Fruit fly (Drosophila melanogaster) whole organism, adult: Measurements from ENCODE around the gene Bub1.

Source experiments
- CG11617 ChIP-seq: fragments of 200-800 bp; sonication (Bioruptor generic); optimal IDR thresholded peaks from 2 replicates; lab custom pipeline; 2017; ENCODE audit warnings: mild to moderate bottlenecking, missing biosample characterization, missing genetic modification reagents, missing genetic modification characterization
- CG12768 ChIP-seq: fragments of 200-800 bp; sonication (Bioruptor generic); optimal IDR thresholded peaks from 2 replicates; lab custom pipeline; 2017; ENCODE audit warnings: missing biosample characterization, missing genetic modification characterization, mild to moderate bottlenecking, moderate library complexity, missing genetic modification reagents
- CG14711 ChIP-seq: fragments of 200-800 bp; sonication (Bioruptor generic); optimal IDR thresholded peaks from 2 replicates; lab custom pipeline; 2018; ENCODE audit warnings: missing biosample characterization, mild to moderate bottlenecking, missing genetic modification characterization, moderate library complexity
- CG1620 ChIP-seq: fragments of 200-800 bp; sonication (Bioruptor generic); optimal IDR thresholded peaks from 2 replicates; lab custom pipeline; 2016; ENCODE audit warnings: missing biosample characterization, missing genetic modification characterization
- CG33017 ChIP-seq: fragments of 200-800 bp; sonication (Bioruptor generic); optimal IDR thresholded peaks from 2 replicates; lab custom pipeline; 2018; ENCODE audit warnings: missing biosample characterization, mild to moderate bottlenecking, missing genetic modification characterization, moderate library complexity
- CG5204 ChIP-seq: fragments of 200-800 bp; sonication (Bioruptor generic); optimal IDR thresholded peaks from 2 replicates; lab custom pipeline; 2016; ENCODE audit warnings: missing biosample characterization, missing genetic modification characterization
- CG7045 ChIP-seq: fragments of 200-800 bp; sonication (Bioruptor generic); optimal IDR thresholded peaks from 2 replicates; lab custom pipeline; 2017; ENCODE audit warnings: missing biosample characterization, mild to moderate bottlenecking, missing genetic modification characterization
- CG7101 ChIP-seq: fragments of 200-800 bp; sonication (Bioruptor generic); optimal IDR thresholded peaks from 2 replicates; lab custom pipeline; 2018; ENCODE audit warnings: missing biosample characterization, mild to moderate bottlenecking, missing genetic modification characterization, moderate library complexity
- Clk ChIP-seq: fragments of 200-800 bp; sonication (Bioruptor generic); optimal IDR thresholded peaks from 2 replicates; lab custom pipeline; 2017; ENCODE audit warnings: missing biosample characterization, missing genetic modification characterization
- Crg-1 ChIP-seq: fragments of 200-800 bp; sonication (Bioruptor generic); optimal IDR thresholded peaks from 2 replicates; lab custom pipeline; 2016; ENCODE audit warnings: missing biosample characterization, missing genetic modification characterization
- Hr96 ChIP-seq: fragments of 200-800 bp; sonication (Bioruptor generic); optimal IDR thresholded peaks from 2 replicates; lab custom pipeline; 2016; ENCODE audit warnings: missing biosample characterization, missing genetic modification characterization
- Mnt ChIP-seq: fragments of 200-800 bp; sonication (Bioruptor generic); optimal IDR thresholded peaks from 2 replicates; lab custom pipeline; 2016; ENCODE audit warnings: missing biosample characterization, mild to moderate bottlenecking, missing genetic modification characterization
- bab1 ChIP-seq: fragments of 200-800 bp; sonication (Bioruptor generic); optimal IDR thresholded peaks from 3 replicates; lab custom pipeline; 2019; ENCODE audit warnings: missing biosample characterization, mild to moderate bottlenecking, missing genetic modification characterization, moderate library complexity
- cic ChIP-seq: fragments of 200-800 bp; sonication (Bioruptor generic); optimal IDR thresholded peaks from 2 replicates; lab custom pipeline; 2017; ENCODE audit warnings: missing biosample characterization, mild to moderate bottlenecking, missing genetic modification characterization, moderate library complexity
- cnc ChIP-seq, 2 experiments: fragments of >200 bp; optimal IDR thresholded peaks; 2 replicates each; lab custom pipeline; 2017
- kay ChIP-seq: fragments of 200-800 bp; sonication (Bioruptor generic); peaks from one replicate; lab custom pipeline; 2016; ENCODE audit warnings: missing biosample characterization, missing genetic modification characterization, borderline replicate concordance
- ovo ChIP-seq: fragments of 200-800 bp; sonication (Bioruptor generic); optimal IDR thresholded peaks from 2 replicates; lab custom pipeline; 2016; ENCODE audit warnings: missing biosample characterization, missing genetic modification characterization
- pad ChIP-seq: fragments of 200-800 bp; sonication (Bioruptor generic); optimal IDR thresholded peaks from 3 replicates; lab custom pipeline; 2017; ENCODE audit warnings: missing biosample characterization, missing genetic modification characterization, mild to moderate bottlenecking, moderate library complexity, missing genetic modification reagents
- tj ChIP-seq: fragments of 200-800 bp; sonication (Bioruptor generic); optimal IDR thresholded peaks from 3 replicates; lab custom pipeline; 2017; ENCODE audit warnings: missing biosample characterization, mild to moderate bottlenecking, missing genetic modification characterization, moderate library complexity
- toe ChIP-seq: fragments of 200-800 bp; sonication (Bioruptor generic); optimal IDR thresholded peaks from 2 replicates; lab custom pipeline; 2016; ENCODE audit warnings: missing biosample characterization, missing genetic modification characterization

The Bub1 gene

dm6 chr2L:5292643-5292963, 13.9 kb downstream of the Bub1 start:
- TF ChIP-seq tj (GFP tag; lab: Kevin White, UChicago) (no peak), toe (no peak), Crg-1 (GFP tag; lab: Kevin White, UChicago) (no peak), Clk (GFP tag; lab: Kevin White, UChicago) (no peak), cnc (optimal IDR thresholded peaks at IDR 0.05; lab: Kevin White, UChicago) (peak in 1 of 2 experiments; percentile 78), CG7045 (GFP tag; lab: Kevin White, UChicago) (peak; percentile 17), CG5204 (GFP tag; lab: Kevin White, UChicago) (no peak), CG33017 (tag; lab: Kevin White, UChicago) (no peak), CG14711 (peak; percentile 31), ovo (GFP tag; lab: Kevin White, UChicago) (no peak), bab1 (no peak), CG1620 (GFP tag; lab: Kevin White, UChicago) (no peak), Mnt (GFP tag; lab: Kevin White, UChicago) (no peak), kay (GFP tag; lab: Kevin White, UChicago) (no peak)

- TF ChIP-seq tj (GFP tag; lab: Kevin White, UChicago) = peak; percentile 63
- TF ChIP-seq Clk (GFP tag; lab: Kevin White, UChicago) = peak; percentile 73
- peak; percentile 85 for TF ChIP-seq CG5204 (GFP tag; lab: Kevin White, UChicago)
- peak; percentile 88 for TF ChIP-seq CG7045 (GFP tag; lab: Kevin White, UChicago)
- TF ChIP-seq cic (GFP tag; lab: Kevin White, UChicago) = peak; percentile 71
- TF ChIP-seq pad (GFP tag; lab: Kevin White, UChicago) = peak; percentile 76
- TF ChIP-seq Mnt (GFP tag; lab: Kevin White, UChicago) = peak; percentile 68
- peak; percentile 37 for TF ChIP-seq kay (GFP tag; lab: Kevin White, UChicago)
- peak; percentile 92 for TF ChIP-seq CG33017 (tag; lab: Kevin White, UChicago)
- peak; percentile 55 for TF ChIP-seq CG1620 (GFP tag; lab: Kevin White, UChicago)
- peak; percentile 11 for TF ChIP-seq ovo (GFP tag; lab: Kevin White, UChicago)
- TF ChIP-seq Crg-1 (GFP tag; lab: Kevin White, UChicago) = peak; percentile 58
- TF ChIP-seq CG12768 = peak; percentile 88
- no peak for TF ChIP-seq cnc (optimal IDR thresholded peaks at IDR 0.05; lab: Kevin White, UChicago)
- TF ChIP-seq CG7101 (tag; lab: Kevin White, UChicago) = peak; percentile 90
- TF ChIP-seq bab1 = peak; percentile 89
- TF ChIP-seq CG14711 = peak; percentile 85
- peak; percentile 86 for TF ChIP-seq CG11617 (GFP tag; lab: Kevin White, UChicago)
- TF ChIP-seq Hr96 = peak; percentile 80
- peak; percentile 81 for TF ChIP-seq toe
These were observed 14.4 kb downstream of the Bub1 start for dm6 chr2L:5292977-5293513.

dm6 chr2L:5294392-5295244, 16.0 kb downstream of the Bub1 start:
- TF ChIP-seq cnc (optimal IDR thresholded peaks at IDR 0.05; lab: Kevin White, UChicago) = peak in 1 of 2 experiments; percentile 31
- peak; percentile 98 for TF ChIP-seq tj (GFP tag; lab: Kevin White, UChicago)
- no peak for TF ChIP-seq Mnt (GFP tag; lab: Kevin White, UChicago)
- TF ChIP-seq kay (GFP tag; lab: Kevin White, UChicago) = peak; percentile 69

- no peak for TF ChIP-seq CG14711
- no peak for TF ChIP-seq CG11617 (GFP tag; lab: Kevin White, UChicago)
- no peak for TF ChIP-seq pad (GFP tag; lab: Kevin White, UChicago)
- TF ChIP-seq ovo (GFP tag; lab: Kevin White, UChicago) = no peak
- no peak for TF ChIP-seq CG33017 (tag; lab: Kevin White, UChicago)
These were observed 16.5 kb downstream of the Bub1 start for dm6 chr2L:5295245-5295572.

dm6 chr2L:5296672-5297288, 18.1 kb downstream of the Bub1 start:
- TF ChIP-seq tj (GFP tag; lab: Kevin White, UChicago) (peak; percentile 54), cnc (optimal IDR thresholded peaks at IDR 0.05; lab: Kevin White, UChicago) (no peak)

dm6 chr2L:5297289-5297960, 18.8 kb downstream of the Bub1 start:
- TF ChIP-seq kay (GFP tag; lab: Kevin White, UChicago) (peak; percentile 37), Mnt (GFP tag; lab: Kevin White, UChicago) (no peak), ovo (GFP tag; lab: Kevin White, UChicago) (no peak)
